Worm (Caenorhabditis elegans) whole organism, late embryonic: ENCODE results near the gene ZK1067.3.

Source experiments
- C08G9.2 ChIP-seq: sonication (generic microtip); optimal IDR thresholded peaks from 2 replicates; lab custom pipeline; 2016; ENCODE audit warnings: mild to moderate bottlenecking, missing genetic modification characterization, moderate library complexity, missing compliant biosample characterization
- C38D4.7 ChIP-seq: fragments of 200-800 bp; sonication (Bioruptor generic); optimal IDR thresholded peaks from 2 replicates; lab custom pipeline; 2018; ENCODE audit warnings: mild to moderate bottlenecking, missing genetic modification characterization, moderate library complexity, missing compliant biosample characterization
- K09A11.1 ChIP-seq: sonication (generic microtip); optimal IDR thresholded peaks from 2 replicates; lab custom pipeline; 2017; ENCODE audit warnings: antibody characterized with exemption, mild to moderate bottlenecking, missing genetic modification characterization, missing compliant biosample characterization; ENCODE audit not compliant: insufficient read depth
- Y22D7AL.16 ChIP-seq: sonication (generic microtip); optimal IDR thresholded peaks from 2 replicates; lab custom pipeline; 2016; ENCODE audit warnings: missing genetic modification characterization, missing compliant biosample characterization
- ahr-1 ChIP-seq: sonication (generic microtip); optimal IDR thresholded peaks from 2 replicates; lab custom pipeline; 2016; ENCODE audit warnings: missing genetic modification characterization, missing compliant biosample characterization
- ama-1 ChIP-seq: fragments of 150-350 bp; optimal IDR thresholded peaks from 2 replicates; lab custom pipeline; 2014
- ceh-14 ChIP-seq: sonication (generic microtip); optimal IDR thresholded peaks from 2 replicates; lab custom pipeline; 2016; ENCODE audit warnings: missing genotype, missing genetic modification characterization, missing compliant biosample characterization
- ceh-18 ChIP-seq: sonication (generic microtip); optimal IDR thresholded peaks from 2 replicates; lab custom pipeline; 2016; ENCODE audit warnings: missing genetic modification characterization, missing compliant biosample characterization
- ceh-22 ChIP-seq: sonication (generic microtip); optimal IDR thresholded peaks from 2 replicates; lab custom pipeline; 2017; ENCODE audit warnings: missing biosample characterization, missing genetic modification characterization
- ceh-24 ChIP-seq: sonication (generic microtip); optimal IDR thresholded peaks from 2 replicates; lab custom pipeline; 2016; ENCODE audit warnings: mild to moderate bottlenecking, missing genetic modification characterization, missing compliant biosample characterization
- ceh-30 ChIP-seq: fragments of 150-350 bp; optimal IDR thresholded peaks from 2 replicates; lab custom pipeline; 2014; ENCODE audit warnings: missing biosample characterization, missing genetic modification characterization
- ceh-31 ChIP-seq: sonication (generic microtip); optimal IDR thresholded peaks from 2 replicates; lab custom pipeline; 2016; ENCODE audit warnings: missing genetic modification characterization, missing compliant biosample characterization
- ceh-45 ChIP-seq: fragments of 200-800 bp; sonication (Bioruptor generic); IDR thresholded peaks from 2 replicates; pipeline ENCODE4 v1.3.6; 2022; ENCODE audit warnings: missing genetic modification reagents, missing genetic modification characterization, missing compliant biosample characterization
- ceh-48 ChIP-seq: sonication (generic microtip); optimal IDR thresholded peaks from 2 replicates; lab custom pipeline; 2016; ENCODE audit warnings: missing genetic modification characterization, inconsistent platforms, missing compliant biosample characterization
- ceh-6 ChIP-seq: fragments of 200-800 bp; sonication (Bioruptor generic); optimal IDR thresholded peaks from 2 replicates; lab custom pipeline; 2018; ENCODE audit warnings: mild to moderate bottlenecking, missing genetic modification characterization, missing compliant biosample characterization
- ceh-9 ChIP-seq: sonication (generic microtip); optimal IDR thresholded peaks from 2 replicates; lab custom pipeline; 2016; ENCODE audit warnings: mild to moderate bottlenecking, missing genetic modification characterization, inconsistent platforms, missing compliant biosample characterization
- che-1 ChIP-seq: sonication (generic microtip); optimal IDR thresholded peaks from 2 replicates; lab custom pipeline; 2016; ENCODE audit warnings: mild to moderate bottlenecking, missing genetic modification characterization, missing compliant biosample characterization
- dmd-4 ChIP-seq: sonication (generic microtip); optimal IDR thresholded peaks from 2 replicates; lab custom pipeline; 2016; ENCODE audit warnings: borderline replicate concordance, missing genetic modification characterization, missing compliant biosample characterization
- dve-1 ChIP-seq: sonication (generic microtip); optimal IDR thresholded peaks from 2 replicates; lab custom pipeline; 2017; ENCODE audit warnings: antibody characterized with exemption, mild to moderate bottlenecking, missing genetic modification characterization, missing compliant biosample characterization
- ets-4 ChIP-seq: sonication (generic microtip); optimal IDR thresholded peaks from 2 replicates; lab custom pipeline; 2016; ENCODE audit warnings: missing genetic modification characterization, missing compliant biosample characterization
- eyg-1 ChIP-seq: sonication (generic microtip); optimal IDR thresholded peaks from 2 replicates; lab custom pipeline; 2016; ENCODE audit warnings: missing genotype, missing genetic modification characterization, missing compliant biosample characterization
- fax-1 ChIP-seq: sonication (generic microtip); optimal IDR thresholded peaks from 2 replicates; lab custom pipeline; 2016; ENCODE audit warnings: missing genotype, missing genetic modification characterization, missing compliant biosample characterization
- fkh-6 ChIP-seq: sonication (generic microtip); optimal IDR thresholded peaks from 2 replicates; lab custom pipeline; 2016; ENCODE audit warnings: missing genetic modification characterization, missing compliant biosample characterization
- hlh-15 ChIP-seq: sonication (generic microtip); optimal IDR thresholded peaks from 2 replicates; lab custom pipeline; 2016; ENCODE audit warnings: missing genetic modification characterization, missing compliant biosample characterization
- hlh-30 ChIP-seq: sonication (generic microtip); optimal IDR thresholded peaks from 2 replicates; lab custom pipeline; 2017; ENCODE audit warnings: antibody characterized with exemption, missing genetic modification characterization, missing compliant biosample characterization; ENCODE audit not compliant: insufficient read depth
- hlh-6 ChIP-seq: sonication (generic microtip); optimal IDR thresholded peaks from 2 replicates; lab custom pipeline; 2016; ENCODE audit warnings: missing genotype, missing genetic modification characterization, missing compliant biosample characterization
- hlh-8 ChIP-seq: sonication (generic microtip); optimal IDR thresholded peaks from 2 replicates; lab custom pipeline; 2016; ENCODE audit warnings: missing genotype, missing genetic modification characterization, missing compliant biosample characterization
- madf-2 ChIP-seq: sonication (generic microtip); optimal IDR thresholded peaks from 2 replicates; lab custom pipeline; 2017; ENCODE audit warnings: missing genetic modification characterization, missing compliant biosample characterization
- mec-3 ChIP-seq: sonication (generic microtip); optimal IDR thresholded peaks from 2 replicates; lab custom pipeline; 2016; ENCODE audit warnings: borderline replicate concordance, missing genetic modification characterization, missing compliant biosample characterization
- nfya-1 ChIP-seq: sonication (generic microtip); optimal IDR thresholded peaks from 2 replicates; lab custom pipeline; 2017; ENCODE audit warnings: missing genetic modification characterization, mild to moderate bottlenecking, missing compliant biosample characterization, antibody characterized with exemption, moderate library complexity
- nhr-11 ChIP-seq: fragments of 150-350 bp; optimal IDR thresholded peaks from 2 replicates; lab custom pipeline; 2014; ENCODE audit warnings: missing biosample characterization, missing genetic modification characterization
- npax-4 ChIP-seq: sonication (generic microtip); optimal IDR thresholded peaks from 2 replicates; lab custom pipeline; 2016; ENCODE audit warnings: missing genetic modification characterization, missing compliant biosample characterization
- odd-2 ChIP-seq: sonication (generic microtip); optimal IDR thresholded peaks from 2 replicates; lab custom pipeline; 2017; ENCODE audit warnings: antibody characterized with exemption, mild to moderate bottlenecking, missing genetic modification characterization, missing compliant biosample characterization
- pat-9 ChIP-seq: fragments of 200-800 bp; sonication (Bioruptor generic); optimal IDR thresholded peaks from 2 replicates; lab custom pipeline; 2018; ENCODE audit warnings: mild to moderate bottlenecking, missing genetic modification characterization, moderate library complexity, missing compliant biosample characterization
- pax-1 ChIP-seq: fragments of 150-350 bp; optimal IDR thresholded peaks from 2 replicates; lab custom pipeline; 2014; ENCODE audit warnings: missing biosample characterization, missing genetic modification characterization
- pha-2 ChIP-seq: sonication (generic microtip); optimal IDR thresholded peaks from 2 replicates; lab custom pipeline; 2017; ENCODE audit warnings: mild to moderate bottlenecking, missing genetic modification characterization, missing compliant biosample characterization
- pha-4 ChIP-seq: fragments of 150-350 bp; optimal IDR thresholded peaks from 2 replicates; lab custom pipeline; 2018; ENCODE audit warnings: missing biosample characterization, missing genetic modification reagents, missing genetic modification characterization
- pqm-1 ChIP-seq: sonication (generic microtip); optimal IDR thresholded peaks from 2 replicates; lab custom pipeline; 2016; ENCODE audit warnings: missing genetic modification characterization, missing compliant biosample characterization
- pros-1 ChIP-seq: fragments of 150-350 bp; optimal IDR thresholded peaks from 2 replicates; lab custom pipeline; 2014; ENCODE audit warnings: missing biosample characterization, missing genetic modification reagents, missing genetic modification characterization
- ref-2 ChIP-seq: sonication (generic microtip); optimal IDR thresholded peaks from 2 replicates; lab custom pipeline; 2016; ENCODE audit warnings: missing genetic modification characterization, missing compliant biosample characterization
- rnt-1 ChIP-seq: sonication (generic microtip); optimal IDR thresholded peaks from 2 replicates; lab custom pipeline; 2016; ENCODE audit warnings: missing genetic modification characterization, missing compliant biosample characterization
- sox-4 ChIP-seq: sonication (generic microtip); optimal IDR thresholded peaks from 2 replicates; lab custom pipeline; 2017; ENCODE audit warnings: mild to moderate bottlenecking, missing genetic modification characterization, inconsistent platforms, missing compliant biosample characterization
- tbx-2 ChIP-seq: sonication (generic microtip); optimal IDR thresholded peaks from 2 replicates; lab custom pipeline; 2016; ENCODE audit warnings: missing genetic modification characterization, missing compliant biosample characterization
- tbx-7 ChIP-seq: sonication (generic microtip); optimal IDR thresholded peaks from 2 replicates; lab custom pipeline; 2016; ENCODE audit warnings: missing genotype, missing genetic modification characterization, missing compliant biosample characterization
- unc-3 ChIP-seq, 2 experiments: fragments of 200-800 bp in 1 of 2; sonication (Bioruptor generic) in 1 of 2; sonication (generic microtip) in 1 of 2; conservative IDR thresholded peaks in 1 of 2; optimal IDR thresholded peaks in 1 of 2; 2 replicates each; pipeline versions ENCODE4 v1.3.6 to Lab custom; 2016 to 2022; ENCODE audit warnings: missing compliant biosample characterization in 2 of 2, missing genetic modification characterization in 2 of 2, missing genetic modification reagents in 1 of 2
- unc-42 ChIP-seq: sonication (generic microtip); optimal IDR thresholded peaks from 2 replicates; lab custom pipeline; 2016; ENCODE audit warnings: missing genotype, missing genetic modification characterization, missing compliant biosample characterization
- unc-55 ChIP-seq: sonication (generic microtip); optimal IDR thresholded peaks from 2 replicates; lab custom pipeline; 2017; ENCODE audit warnings: missing biosample characterization, missing genetic modification reagents, missing genetic modification characterization
- zip-5 ChIP-seq: sonication (generic microtip); optimal IDR thresholded peaks from 2 replicates; lab custom pipeline; 2016; ENCODE audit warnings: missing genetic modification characterization, missing compliant biosample characterization
- ztf-16 ChIP-seq: sonication (generic microtip); optimal IDR thresholded peaks from 2 replicates; lab custom pipeline; 2017; ENCODE audit warnings: missing genetic modification characterization, missing compliant biosample characterization

The ZK1067.3 gene

ce11 chrII:9271285-9271684 is 48.2 kb downstream of the ZK1067.3 start:
- TF ChIP-seq pqm-1 (tag; lab: Kevin White, UChicago), result no peak
- TF ChIP-seq hlh-6 (tag; lab: Kevin White, UChicago), result no peak
- TF ChIP-seq C38D4.7, result no peak
- TF ChIP-seq hlh-8, result no peak
- TF ChIP-seq ceh-6 (GFP tag; lab: Kevin White, UChicago), result no peak

- no peak for TF ChIP-seq dve-1 (tag; lab: Kevin White, UChicago)
- no peak for TF ChIP-seq ceh-22 (tag; lab: Kevin White, UChicago)
- no peak for TF ChIP-seq mec-3 (tag; lab: Kevin White, UChicago)
- no peak for TF ChIP-seq Y22D7AL.16 (tag; lab: Kevin White, UChicago)
- no peak for TF ChIP-seq rnt-1 (tag; lab: Kevin White, UChicago)
These were observed 49.9 kb downstream of the ZK1067.3 start, which contains the start of gene C01G6.4 for ce11 chrII:9272942-9273341. C01G6.4 (minus strand) TSS chrII:9273042.

DNA sequence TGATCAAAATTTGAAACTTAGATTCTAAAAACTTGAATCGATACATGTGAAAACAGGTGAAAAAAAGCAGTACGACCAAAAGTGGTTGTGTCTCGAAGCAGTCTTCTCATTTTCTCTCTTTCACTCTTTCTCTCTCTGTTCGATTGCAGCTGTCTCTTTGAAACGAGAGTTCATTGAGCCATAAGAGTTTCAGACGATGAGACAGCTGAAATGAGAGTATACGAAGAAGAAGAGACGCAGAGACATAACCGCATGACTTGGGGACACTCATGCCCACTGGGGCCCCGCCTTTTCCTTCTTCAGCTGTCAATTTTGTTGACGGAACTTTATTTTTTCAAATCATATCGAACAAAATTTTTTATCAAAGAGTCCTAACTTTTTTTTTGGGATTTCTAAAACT is 50.9 kb downstream of the ZK1067.3 start:
- TF ChIP-seq ref-2 (tag; lab: Kevin White, UChicago) (peak; percentile 33), ceh-30 (tag; lab: Kevin White, UChicago) (no peak), unc-55 (GFP tag; lab: Kevin White, UChicago) (peak; percentile 91), pat-9 (tag; lab: Kevin White, UChicago) (no peak), pha-2 (tag; lab: Kevin White, UChicago) (no peak), odd-2 (tag; lab: Kevin White, UChicago) (no peak), rnt-1 (tag; lab: Kevin White, UChicago) (peak; percentile 37), tbx-2 (peak; percentile 53), ahr-1 (tag; lab: Kevin White, UChicago) (no peak), pax-1 (tag; lab: Kevin White, UChicago) (no peak), zip-5 (no peak), pros-1 (peak; percentile 55), C08G9.2 (tag; lab: Kevin White, UChicago) (no peak), ceh-14 (tag; lab: Kevin White, UChicago) (no peak), sox-4 (tag; lab: Kevin White, UChicago) (no peak), eyg-1 (no peak), ceh-45 (GFP tag; lab: Robert Waterston, UW) (no peak), ama-1 (lab: Kevin White, UChicago) (no peak), ceh-24 (tag; lab: Kevin White, UChicago) (no peak), hlh-30 (tag; lab: Kevin White, UChicago) (peak; percentile 98), madf-2 (tag; lab: Kevin White, UChicago) (no peak), K09A11.1 (tag; lab: Kevin White, UChicago) (no peak), ceh-31 (tag; lab: Kevin White, UChicago) (peak; percentile 73), C38D4.7 (no peak), ceh-18 (tag; lab: Kevin White, UChicago) (peak; percentile 67), unc-42 (tag; lab: Kevin White, UChicago) (peak; percentile 50), ceh-48 (tag; lab: Kevin White, UChicago) (no peak), fax-1 (tag; lab: Kevin White, UChicago) (no peak), dmd-4 (no peak), tbx-7 (tag; lab: Kevin White, UChicago) (no peak), Y22D7AL.16 (tag; lab: Kevin White, UChicago) (no peak), ztf-16 (tag; lab: Kevin White, UChicago) (no peak), fkh-6 (tag; lab: Kevin White, UChicago) (no peak), che-1 (tag; lab: Kevin White, UChicago) (no peak), dve-1 (tag; lab: Kevin White, UChicago) (peak; percentile 2), nfya-1 (tag; lab: Kevin White, UChicago) (peak; percentile 81), unc-3 (GFP tag; conservative IDR thresholded peaks at IDR 0.05; lab: Robert Waterston, UW) (no peak), unc-3 (tag; optimal IDR thresholded peaks at IDR 0.05; lab: Kevin White, UChicago) (no peak), ceh-9 (tag; lab: Kevin White, UChicago) (no peak), hlh-15 (tag; lab: Kevin White, UChicago) (no peak), nhr-11 (tag; lab: Kevin White, UChicago) (no peak), pha-4 (tag; lab: Kevin White, UChicago) (no peak), npax-4 (tag; lab: Kevin White, UChicago) (no peak), ets-4 (tag; lab: Kevin White, UChicago) (no peak)
